Fruit fly (Drosophila melanogaster): Measurements from ENCODE around the gene robl22E.

- TF ChIP-seq CG6854 (GFP tag; optimal IDR thresholded peaks at IDR 0.05) (no peak), OdsH (GFP tag; optimal IDR thresholded peaks at IDR 0.05) (no peak), Sox102F (GFP tag; optimal IDR thresholded peaks at IDR 0.05) (no peak), CG1621 (tag; optimal IDR thresholded peaks at IDR 0.05) (no peak), CG6163 (GFP tag; IDR thresholded peaks at IDR 0.05) (no peak), spab (GFP tag; optimal IDR thresholded peaks at IDR 0.05) (no peak)
These were observed 39.4 kb downstream of the robl22E start, which contains the start of gene Ser12 for dm6 chr2L:2251175-2251574.

Measured in whole organism, prepupa.